Worm (Caenorhabditis elegans) whole organism, L4 larva: ENCODE results near the gene cdh-1.
"Not testable (repeated sequence)": the region's sequence is repeated elsewhere in the genome, so short reads cannot be mapped to it uniquely, and the experiment has no call there.

Source experiments
- madf-9 ChIP-seq: fragments of 200-800 bp; sonication (Bioruptor generic); conservative IDR thresholded peaks from 2 replicates; pipeline ENCODE4 v1.3.6; 2022; ENCODE audit warnings: missing genetic modification reagents, missing genetic modification characterization, missing compliant biosample characterization
- nhr-25 ChIP-seq: sonication (generic microtip); optimal IDR thresholded peaks from 2 replicates; lab custom pipeline; 2017; ENCODE audit warnings: missing genetic modification characterization, mild to moderate bottlenecking, missing compliant biosample characterization, antibody characterized with exemption, moderate library complexity, borderline replicate concordance; ENCODE audit not compliant: insufficient read depth

DNA sequence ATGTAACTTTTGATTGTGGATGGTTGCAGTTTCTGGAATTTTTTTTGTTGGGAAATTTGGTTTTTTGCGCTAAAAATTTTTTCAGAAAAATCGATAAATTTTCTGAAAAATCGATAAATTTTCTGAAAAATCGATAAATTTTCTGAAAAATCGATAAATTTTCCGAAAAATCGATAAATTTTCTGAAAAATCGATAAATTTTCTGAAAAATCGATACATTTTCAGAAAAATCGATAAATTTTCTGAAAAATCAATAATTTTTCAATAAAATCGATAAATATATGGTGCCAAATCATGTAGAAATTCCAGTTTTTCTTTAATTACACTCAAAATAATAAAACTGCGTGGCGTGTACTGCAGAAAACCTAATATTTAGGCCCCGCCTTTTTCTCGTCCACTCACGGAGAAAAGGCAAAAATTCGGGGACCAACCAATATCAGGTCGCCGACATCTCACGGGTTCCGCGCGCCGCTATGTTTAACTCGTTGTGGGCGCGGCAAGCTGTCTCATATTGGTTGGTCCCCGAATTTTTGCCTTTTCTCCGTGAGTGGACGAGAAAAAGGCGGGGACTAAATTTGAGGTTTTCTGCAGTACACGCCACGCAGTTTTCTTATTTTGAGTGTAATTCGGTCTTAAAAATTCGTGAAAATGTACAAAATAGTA, 52.3 kb downstream of the cdh-1 start:
- not testable (repeated sequence) for TF ChIP-seq nhr-25; madf-9 (GFP tag; lab: Robert Waterston, UW)
